Worm (Caenorhabditis elegans) whole organism, L1 larva: ENCODE results near the gene Y80D3A.8.

Experiments
- C04F5.9 ChIP-seq: sonication (generic microtip); optimal IDR thresholded peaks from 2 replicates; lab custom pipeline; 2016; ENCODE audit warnings: missing genetic modification characterization, missing compliant biosample characterization
- C16A3.4 ChIP-seq: fragments of 150-350 bp; optimal IDR thresholded peaks from 2 replicates; lab custom pipeline; 2014; ENCODE audit warnings: missing biosample characterization, missing genetic modification characterization
- F16B12.6 ChIP-seq: fragments of 150-350 bp; optimal IDR thresholded peaks from 2 replicates; lab custom pipeline; 2014; ENCODE audit warnings: missing biosample characterization, missing genetic modification characterization
- alr-1 ChIP-seq: fragments of 200-800 bp; sonication (Bioruptor generic); optimal IDR thresholded peaks from 2 replicates; lab custom pipeline; 2018; ENCODE audit warnings: borderline replicate concordance, mild to moderate bottlenecking, missing genetic modification characterization, missing compliant biosample characterization
- aly-2 ChIP-seq: fragments of 150-350 bp; optimal IDR thresholded peaks from 2 replicates; lab custom pipeline; 2014; ENCODE audit warnings: missing biosample characterization, missing genetic modification characterization
- ama-1 ChIP-seq: fragments of 150-350 bp; optimal IDR thresholded peaks from 2 replicates; lab custom pipeline; 2014
- blmp-1 ChIP-seq: fragments of 150-350 bp; optimal IDR thresholded peaks from 2 replicates; lab custom pipeline; 2014; ENCODE audit warnings: missing biosample characterization, missing genetic modification characterization
- ceh-63 ChIP-seq: fragments of 200-800 bp; sonication (Bioruptor generic); optimal IDR thresholded peaks from 2 replicates; lab custom pipeline; 2018; ENCODE audit warnings: mild to moderate bottlenecking, missing genetic modification characterization, missing compliant biosample characterization
- ceh-8 ChIP-seq: fragments of 200-800 bp; sonication (Bioruptor generic); optimal IDR thresholded peaks from 2 replicates; lab custom pipeline; 2018; ENCODE audit warnings: mild to moderate bottlenecking, missing genetic modification characterization, moderate library complexity, missing compliant biosample characterization
- ceh-82 ChIP-seq, 3 experiments: fragments of 150-350 bp in 1 of 3; sonication (generic microtip) in 2 of 3; optimal IDR thresholded peaks; 2 replicates each; lab custom pipeline; 2014 to 2017; ENCODE audit warnings: missing biosample characterization in 3 of 3, missing genetic modification characterization in 3 of 3
- dpl-1 ChIP-seq, 3 experiments: fragments of 150-350 bp in 2 of 3; sonication (generic microtip) in 1 of 3; optimal IDR thresholded peaks; 2 replicates each; lab custom pipeline; 2014 to 2017; ENCODE audit warnings: missing biosample characterization in 3 of 3, missing genetic modification characterization in 3 of 3, missing genetic modification reagents in 3 of 3
- dsc-1 ChIP-seq: sonication (generic microtip); optimal IDR thresholded peaks from 2 replicates; lab custom pipeline; 2016; ENCODE audit warnings: mild to moderate bottlenecking, missing genetic modification characterization, missing compliant biosample characterization
- efl-1 ChIP-seq, 4 experiments: fragments of 150-350 bp; optimal IDR thresholded peaks in 3 of 4; peaks in 1 of 4; 1 replicate in 1 of 4; 2 replicates in 3 of 4; lab custom pipeline; 2014; ENCODE audit warnings: missing biosample characterization in 2 of 4, missing genetic modification characterization in 2 of 4, missing genetic modification reagents in 2 of 4
- egl-27 ChIP-seq, 2 experiments: fragments of 150-350 bp in 1 of 2; sonication (generic microtip); optimal IDR thresholded peaks; 3 replicates each; lab custom pipeline; 2017 to 2018; ENCODE audit warnings: missing biosample characterization in 2 of 2, missing genetic modification characterization in 2 of 2, missing genetic modification reagents in 2 of 2
- elt-2 ChIP-seq: sonication (generic microtip); optimal IDR thresholded peaks from 2 replicates; lab custom pipeline; 2016; ENCODE audit warnings: missing genetic modification characterization, mild to moderate bottlenecking, inconsistent platforms, missing compliant biosample characterization, missing genetic modification reagents
- ets-5 ChIP-seq: fragments of 200-800 bp; sonication (Bioruptor generic); IDR thresholded peaks from 2 replicates; pipeline ENCODE4 v1.3.6; 2022; ENCODE audit warnings: missing genetic modification characterization, missing compliant biosample characterization
- fkh-8 ChIP-seq: sonication (generic microtip); optimal IDR thresholded peaks from 2 replicates; lab custom pipeline; 2016; ENCODE audit warnings: mild to moderate bottlenecking, missing genetic modification characterization, missing compliant biosample characterization
- hlh-17 ChIP-seq: fragments of 200-800 bp; sonication (Bioruptor generic); optimal IDR thresholded peaks from 2 replicates; lab custom pipeline; 2018; ENCODE audit warnings: missing genetic modification characterization, mild to moderate bottlenecking, missing compliant biosample characterization, moderate library complexity, borderline replicate concordance
- hlh-4 ChIP-seq: sonication (generic microtip); optimal IDR thresholded peaks from 2 replicates; lab custom pipeline; 2016; ENCODE audit warnings: mild to moderate bottlenecking, missing genetic modification characterization, missing compliant biosample characterization
- irx-1 ChIP-seq: sonication (generic microtip); optimal IDR thresholded peaks from 2 replicates; lab custom pipeline; 2016; ENCODE audit warnings: missing genetic modification characterization, missing compliant biosample characterization
- isw-1 ChIP-seq: fragments of 200-800 bp; sonication (Bioruptor generic); IDR thresholded peaks from 2 replicates; pipeline ENCODE4 v1.3.6; 2022; ENCODE audit warnings: missing genetic modification characterization, missing compliant biosample characterization
- jun-1 ChIP-seq: fragments of 150-350 bp; optimal IDR thresholded peaks from 2 replicates; lab custom pipeline; 2014; ENCODE audit warnings: missing biosample characterization, missing genetic modification reagents, missing genetic modification characterization
- lin-13 ChIP-seq: fragments of 150-350 bp; optimal IDR thresholded peaks from 2 replicates; lab custom pipeline; 2014; ENCODE audit warnings: missing biosample characterization, missing genetic modification reagents, missing genetic modification characterization
- lin-15B ChIP-seq: fragments of 150-350 bp; sonication (generic microtip); optimal IDR thresholded peaks from 3 replicates; lab custom pipeline; 2014; ENCODE audit warnings: missing biosample characterization, missing genetic modification characterization
- lin-39 ChIP-seq: fragments of 150-350 bp; optimal IDR thresholded peaks from 2 replicates; lab custom pipeline; 2014; ENCODE audit warnings: missing biosample characterization, missing genetic modification reagents, missing genetic modification characterization
- mdl-1 ChIP-seq, 2 experiments: fragments of 150-350 bp; optimal IDR thresholded peaks; 2 replicates each; lab custom pipeline; 2014 to 2017; ENCODE audit warnings: missing biosample characterization in 2 of 2, missing genetic modification characterization in 2 of 2, inconsistent platforms in 1 of 2
- mep-1 ChIP-seq: fragments of 150-350 bp; optimal IDR thresholded peaks from 2 replicates; lab custom pipeline; 2014; ENCODE audit warnings: missing biosample characterization, missing genetic modification characterization
- nhr-11 ChIP-seq: fragments of 150-350 bp; optimal IDR thresholded peaks from 2 replicates; lab custom pipeline; 2014; ENCODE audit warnings: missing biosample characterization, missing genetic modification characterization
- nhr-12 ChIP-seq: sonication (generic microtip); optimal IDR thresholded peaks from 2 replicates; lab custom pipeline; 2017; ENCODE audit warnings: missing biosample characterization, missing genetic modification characterization
- nhr-19 ChIP-seq: fragments of 200-800 bp; sonication (Bioruptor generic); conservative IDR thresholded peaks from 2 replicates; pipeline ENCODE4 v1.3.6; 2022; ENCODE audit warnings: missing genetic modification characterization, missing compliant biosample characterization
- nhr-237 ChIP-seq: fragments of 150-350 bp; optimal IDR thresholded peaks from 2 replicates; lab custom pipeline; 2014; ENCODE audit warnings: missing biosample characterization, missing genetic modification characterization
- nhr-28 ChIP-seq: fragments of 150-350 bp; optimal IDR thresholded peaks from 2 replicates; lab custom pipeline; 2014; ENCODE audit warnings: missing biosample characterization, missing genetic modification characterization
- nhr-71 ChIP-seq: sonication (generic microtip); optimal IDR thresholded peaks from 2 replicates; lab custom pipeline; 2016; ENCODE audit warnings: mild to moderate bottlenecking, missing genetic modification characterization, moderate library complexity, missing compliant biosample characterization
- nhr-77 ChIP-seq: fragments of 150-350 bp; optimal IDR thresholded peaks from 2 replicates; lab custom pipeline; 2014; ENCODE audit warnings: missing biosample characterization, missing genetic modification characterization
- nhr-84 ChIP-seq: sonication (generic microtip); optimal IDR thresholded peaks from 2 replicates; lab custom pipeline; 2017; ENCODE audit warnings: missing biosample characterization, missing genetic modification characterization
- nhr-85 ChIP-seq: sonication (generic microtip); peaks from one replicate; lab custom pipeline; 2016; ENCODE audit warnings: missing genetic modification characterization, inconsistent platforms, missing compliant biosample characterization
- nhr-90 ChIP-seq: sonication (generic microtip); optimal IDR thresholded peaks from 2 replicates; lab custom pipeline; 2016; ENCODE audit warnings: mild to moderate bottlenecking, missing genetic modification characterization, missing compliant biosample characterization; ENCODE audit not compliant: poor library complexity
- pag-3 ChIP-seq: sonication (generic microtip); optimal IDR thresholded peaks from 2 replicates; lab custom pipeline; 2017; ENCODE audit warnings: missing genetic modification characterization, mild to moderate bottlenecking, missing compliant biosample characterization, antibody characterized with exemption, borderline replicate concordance; ENCODE audit not compliant: insufficient read depth
- pqm-1 ChIP-seq: sonication (generic microtip); optimal IDR thresholded peaks from 3 replicates; lab custom pipeline; 2017; ENCODE audit warnings: missing biosample characterization, missing genetic modification characterization
- rnt-1 ChIP-seq: sonication (generic microtip); optimal IDR thresholded peaks from 2 replicates; lab custom pipeline; 2016; ENCODE audit warnings: mild to moderate bottlenecking, missing genetic modification characterization, moderate library complexity, missing compliant biosample characterization
- snu-23 ChIP-seq: sonication (generic microtip); optimal IDR thresholded peaks from 2 replicates; lab custom pipeline; 2016; ENCODE audit warnings: missing genetic modification characterization, missing compliant biosample characterization
- sox-4 ChIP-seq: sonication (generic microtip); optimal IDR thresholded peaks from 2 replicates; lab custom pipeline; 2016; ENCODE audit warnings: missing genetic modification characterization, missing compliant biosample characterization
- sptf-1 ChIP-seq: fragments of 150-350 bp; optimal IDR thresholded peaks from 2 replicates; lab custom pipeline; 2014; ENCODE audit warnings: missing biosample characterization, missing genetic modification characterization
- swsn-7 ChIP-seq: sonication (generic microtip); optimal IDR thresholded peaks from 2 replicates; lab custom pipeline; 2016; ENCODE audit warnings: missing genetic modification characterization, missing compliant biosample characterization
- tbx-2 ChIP-seq: sonication (generic microtip); optimal IDR thresholded peaks from 2 replicates; lab custom pipeline; 2016; ENCODE audit warnings: missing genetic modification characterization, missing compliant biosample characterization
- tlp-1 ChIP-seq: fragments of 150-350 bp; optimal IDR thresholded peaks from 2 replicates; lab custom pipeline; 2014; ENCODE audit warnings: missing biosample characterization, missing genetic modification characterization
- unc-86 ChIP-seq: sonication (generic microtip); optimal IDR thresholded peaks from 2 replicates; lab custom pipeline; 2016; ENCODE audit warnings: missing genetic modification characterization, missing compliant biosample characterization
- unc-98 ChIP-seq: fragments of 200-800 bp; sonication (Bioruptor generic); IDR thresholded peaks from 2 replicates; pipeline ENCODE4 v1.3.6; 2022; ENCODE audit warnings: missing genetic modification characterization, missing compliant biosample characterization
- vab-15 ChIP-seq: sonication (generic microtip); optimal IDR thresholded peaks from 2 replicates; lab custom pipeline; 2017; ENCODE audit warnings: missing genotype, mild to moderate bottlenecking, missing genetic modification characterization, missing compliant biosample characterization
- xbp-1 ChIP-seq: sonication (generic microtip); optimal IDR thresholded peaks from 2 replicates; lab custom pipeline; 2016; ENCODE audit warnings: missing genetic modification characterization, missing compliant biosample characterization
- zag-1 ChIP-seq: fragments of 150-350 bp; optimal IDR thresholded peaks from 2 replicates; lab custom pipeline; 2014; ENCODE audit warnings: missing biosample characterization, missing genetic modification characterization

The Y80D3A.8 gene

ce11 chrV:18940341-18940740 lies at the start of gene Y80D3A.8:
Y80D3A.8 (plus strand) TSS chrV:18940641.
- TF ChIP-seq nhr-237 (tag; lab: Kevin White, UChicago) (no peak), F16B12.6 (tag; lab: Kevin White, UChicago) (no peak), ets-5 (GFP tag; lab: Robert Waterston, UW) (no peak)

ce11 chrV:18894924-18895388 lies 45.5 kb upstream of the Y80D3A.8 start, which contains the start of gene emb-4:
emb-4 (minus strand) TSS chrV:18894974.
- TF ChIP-seq mdl-1 (tag; optimal IDR thresholded peaks at IDR 0.05; lab: Kevin White, UChicago) = no peak
- TF ChIP-seq ceh-63 = no peak
- TF ChIP-seq aly-2 (tag; lab: Kevin White, UChicago) = peak; percentile 3
- TF ChIP-seq lin-39 = peak; percentile 31
- no peak for TF ChIP-seq ets-5 (GFP tag; lab: Robert Waterston, UW)
- TF ChIP-seq ceh-8 (GFP tag; lab: Kevin White, UChicago) = no peak
- peak; percentile 69 for TF ChIP-seq rnt-1 (tag; lab: Kevin White, UChicago)
- no peak for TF ChIP-seq lin-15B (tag; lab: Kevin White, UChicago)
- no peak for TF ChIP-seq nhr-77 (tag; lab: Kevin White, UChicago)
- no peak for TF ChIP-seq tlp-1 (tag; lab: Kevin White, UChicago)
- TF ChIP-seq nhr-71 (tag; lab: Kevin White, UChicago) = no peak
- TF ChIP-seq xbp-1 = peak; percentile 57
- no peak for TF ChIP-seq egl-27 (tag; optimal IDR thresholded peaks at IDR 0.05; lab: Kevin White, UChicago)
- no peak for TF ChIP-seq pqm-1
- TF ChIP-seq alr-1 = no peak
- peak; percentile 81 for TF ChIP-seq nhr-19
- TF ChIP-seq mep-1 (tag; lab: Kevin White, UChicago) = peak; percentile 88
- TF ChIP-seq dsc-1 (tag; lab: Kevin White, UChicago) = peak; percentile 65
- TF ChIP-seq fkh-8 (tag; lab: Kevin White, UChicago) = peak; percentile 41
- peak; percentile 42 for TF ChIP-seq unc-86 (tag; lab: Kevin White, UChicago)
- peak; percentile 62 to 71 (median 68) for TF ChIP-seq dpl-1 (GFP tag; optimal IDR thresholded peaks at IDR 0.05; lab: Kevin White, UChicago)
- TF ChIP-seq unc-98 (GFP tag; lab: Robert Waterston, UW) = no peak
- peak; percentile 37 to 69 (median 65) for TF ChIP-seq ceh-82 (tag; optimal IDR thresholded peaks at IDR 0.05; lab: Kevin White, UChicago)
- no peak for TF ChIP-seq nhr-84 (tag; lab: Kevin White, UChicago)
- no peak for TF ChIP-seq zag-1 (tag; lab: Kevin White, UChicago)
- peak; percentile 58 for TF ChIP-seq irx-1 (tag; lab: Kevin White, UChicago)
- no peak for TF ChIP-seq hlh-17 (GFP tag; lab: Kevin White, UChicago)
- TF ChIP-seq isw-1 (GFP tag; lab: Robert Waterston, UW) = peak; percentile 26; the same call in 1 of the 2 replicates
- TF ChIP-seq efl-1 (optimal IDR thresholded peaks at IDR 0.05; lab: Kevin White, UChicago) = peak; percentile 30 to 65
- peak; percentile 74 to 96 for TF ChIP-seq efl-1 (GFP tag; optimal IDR thresholded peaks at IDR 0.05 in 1 of 2; lab: Kevin White, UChicago)
- TF ChIP-seq ama-1 (lab: Kevin White, UChicago) = no peak
- no peak for TF ChIP-seq vab-15
- TF ChIP-seq blmp-1 = peak; percentile 26
- peak; percentile 67 for TF ChIP-seq snu-23 (GFP tag; lab: Kevin White, UChicago)
- TF ChIP-seq nhr-11 (tag; lab: Kevin White, UChicago) = no peak
- TF ChIP-seq swsn-7 (tag; lab: Kevin White, UChicago) = peak; percentile 69
- no peak for TF ChIP-seq hlh-4 (tag; lab: Kevin White, UChicago)
- no peak for TF ChIP-seq nhr-12 (tag; lab: Kevin White, UChicago)
- TF ChIP-seq nhr-90 (tag; lab: Kevin White, UChicago) = peak; percentile 31
- no peak for TF ChIP-seq elt-2
- TF ChIP-seq nhr-85 (tag; lab: Kevin White, UChicago) = peak; percentile 77
- no peak for TF ChIP-seq C04F5.9 (tag; lab: Kevin White, UChicago)
- TF ChIP-seq jun-1 (tag; lab: Kevin White, UChicago) = no peak
- TF ChIP-seq lin-13 (GFP tag; lab: Kevin White, UChicago) = no peak
- TF ChIP-seq nhr-28 (tag; lab: Kevin White, UChicago) = no peak
- TF ChIP-seq tbx-2 (tag; lab: Kevin White, UChicago) = peak; percentile 64
- TF ChIP-seq C16A3.4 (tag; lab: Kevin White, UChicago) = peak; percentile 17
- TF ChIP-seq pag-3 (tag; lab: Kevin White, UChicago) = no peak
- TF ChIP-seq sptf-1 (tag; lab: Kevin White, UChicago) = no peak
- peak; percentile 21 for TF ChIP-seq sox-4 (tag; lab: Kevin White, UChicago)
